Fruit fly (Drosophila melanogaster): ENCODE measurements around the gene CG7384.

The CG7384 gene

dm6 chr2L:10479859-10480258 lies 30.4 kb downstream of the CG7384 start (continued):
- TF ChIP-seq Opbp (GFP tag; IDR thresholded peaks at IDR 0.05; ENCODE audit: partially characterized antibody) (peak; percentile 23; the same call in 1 of the 3 replicates), Hr78 (GFP tag; optimal IDR thresholded peaks at IDR 0.05) (no peak), CG6791 (GFP tag; IDR thresholded peaks at IDR 0.05; ENCODE audit: partially characterized antibody) (peak; percentile 42; the same call in 1 of the 3 replicates), Med (GFP tag) (no peak), CG15514 (GFP tag; optimal IDR thresholded peaks at IDR 0.05) (peak; percentile 94), slou (GFP tag; optimal IDR thresholded peaks at IDR 0.05) (no peak), lbe (GFP tag; optimal IDR thresholded peaks at IDR 0.05) (peak; percentile 49), pzg (GFP tag; optimal IDR thresholded peaks at IDR 0.05) (peak; percentile 58), GATAe (GFP tag; conservative IDR thresholded peaks at IDR 0.05) (peak; percentile 66), amos (GFP tag; IDR thresholded peaks at IDR 0.05; ENCODE audit: partially characterized antibody) (peak; percentile 49; the same call in 1 of the 2 replicates), CG14710 (tag; optimal IDR thresholded peaks at IDR 0.05) (peak; percentile 30), HLH4C (GFP tag; IDR thresholded peaks at IDR 0.05; ENCODE audit: partially characterized antibody) (peak; percentile 21; the same call in 1 of the 3 replicates), CG10321 (GFP tag; IDR thresholded peaks at IDR 0.05) (no peak), Bgb (GFP tag; IDR thresholded peaks at IDR 0.05; ENCODE audit: partially characterized antibody) (peak; percentile 34; the same call in 1 of the 2 replicates), nerfin-2 (GFP tag; IDR thresholded peaks at IDR 0.05; ENCODE audit: partially characterized antibody) (peak; percentile 11; the same call in 1 of the 2 replicates), dpn (GFP tag; optimal IDR thresholded peaks at IDR 0.05) (no peak), CG14860 (GFP tag; IDR thresholded peaks at IDR 0.05; ENCODE audit: partially characterized antibody) (no peak), CG3847 (GFP tag; IDR thresholded peaks at IDR 0.05) (0 out of 2 replicates have a peak, but pooled peaks have one; percentile 17), stwl (tag; optimal IDR thresholded peaks at IDR 0.05) (peak; percentile 75), CG6654 (GFP tag; optimal IDR thresholded peaks at IDR 0.05) (no peak), HmgZ (tag; optimal IDR thresholded peaks at IDR 0.05) (peak; percentile 26), MBD-R2 (GFP tag; IDR thresholded peaks at IDR 0.05) (peak; percentile 34; the same call in 1 of the 2 replicates), CG15601 (tag; optimal IDR thresholded peaks at IDR 0.05) (no peak), danr (GFP tag; IDR thresholded peaks at IDR 0.05) (no peak), zen (tag; optimal IDR thresholded peaks at IDR 0.05) (no peak), bigmax (GFP tag; optimal IDR thresholded peaks at IDR 0.05) (peak; percentile 91), ci (GFP tag; IDR thresholded peaks at IDR 0.05) (0 out of 3 replicates have a peak, but pooled peaks have one; percentile 28), BtbVII (GFP tag; optimal IDR thresholded peaks at IDR 0.05) (no peak), onecut (GFP tag; IDR thresholded peaks at IDR 0.05) (no peak), CG1603 (tag; optimal IDR thresholded peaks at IDR 0.05) (peak; percentile 52), CG34224 (GFP tag; IDR thresholded peaks at IDR 0.05; ENCODE audit: partially characterized antibody) (peak; percentile 46), luna (GFP tag; optimal IDR thresholded peaks at IDR 0.05) (no peak), Ets97D (GFP tag; optimal IDR thresholded peaks at IDR 0.05) (peak; percentile 18), Drgx (GFP tag; IDR thresholded peaks at IDR 0.05) (no peak), unc-4 (GFP tag; IDR thresholded peaks at IDR 0.05; ENCODE audit: partially characterized antibody) (peak; percentile 45; the same call in 1 of the 2 replicates), CG18262 (tag; optimal IDR thresholded peaks at IDR 0.05) (no peak), CG2120 (GFP tag; optimal IDR thresholded peaks at IDR 0.05) (no peak), psq (GFP tag; optimal IDR thresholded peaks at IDR 0.05) (no peak), tx (GFP tag; optimal IDR thresholded peaks at IDR 0.05) (no peak), CTCF (GFP tag; optimal IDR thresholded peaks at IDR 0.05) (peak; percentile 29), CG11695 (GFP tag; IDR thresholded peaks at IDR 0.05) (no peak), wor (GFP tag; IDR thresholded peaks at IDR 0.05) (no peak), E2f2 (GFP tag; IDR thresholded peaks at IDR 0.05) (peak; percentile 97), kni (GFP tag; optimal IDR thresholded peaks at IDR 0.05) (peak; percentile 44), sug (tag; optimal IDR thresholded peaks at IDR 0.05) (peak; percentile 26), CG17385 (GFP tag; optimal IDR thresholded peaks at IDR 0.05) (peak; percentile 41), lov (optimal IDR thresholded peaks at IDR 0.05) (no peak), lov (GFP tag; IDR thresholded peaks at IDR 0.05) (no peak)
